Worm (Caenorhabditis elegans): ENCODE data around the gene igcm-4.

DNA sequence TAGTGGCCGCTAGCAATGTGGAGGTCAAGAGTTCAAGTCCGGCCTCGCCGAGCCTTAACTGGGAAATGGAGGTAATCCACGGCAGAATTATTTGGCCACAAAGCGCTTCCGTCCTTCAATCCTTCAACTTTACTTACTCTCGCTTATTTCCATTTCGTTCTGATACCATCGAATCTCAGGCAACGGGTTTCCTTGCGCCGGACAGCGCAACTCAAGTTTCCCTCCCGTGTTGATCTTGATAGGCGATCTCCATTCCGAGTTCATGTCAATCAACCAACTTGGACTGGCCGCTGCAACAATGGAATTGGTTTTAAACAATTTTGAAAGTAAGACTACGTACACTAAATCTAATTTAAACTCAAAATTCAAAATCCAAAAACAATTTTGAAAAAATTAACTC is 5.3 kb downstream of the igcm-4 start:
- TF ChIP-seq tbx-2 (tag; optimal IDR thresholded peaks at IDR 0.05), result no peak
- TF ChIP-seq ama-1 (optimal IDR thresholded peaks at IDR 0.05), result no peak
- no peak for TF ChIP-seq ZK546.5 (tag; optimal IDR thresholded peaks at IDR 0.05)
- no peak for TF ChIP-seq unc-39 (tag; optimal IDR thresholded peaks at IDR 0.05)
- TF ChIP-seq ztf-11 (tag; optimal IDR thresholded peaks at IDR 0.05), result no peak
- TF ChIP-seq unc-62 (GFP tag; optimal IDR thresholded peaks at IDR 0.05), result no peak
- no peak for TF ChIP-seq snpc-4 (tag; optimal IDR thresholded peaks at IDR 0.05)

All from whole organism, L3 larva.